Fruit fly (Drosophila melanogaster): Measurements from ENCODE around the gene rost.
A peak's percentile ranks its signal among the peaks of the same experiment; 100 is the strongest.

rost gene

dm6 chr2L:8984614-8985318 is 4.6 kb downstream of the rost start, which contains the start of gene CG13101 (continued):
- TF ChIP-seq salr (GFP tag; optimal IDR thresholded peaks at IDR 0.05) (peak; percentile 66 to 94), Hr38 (GFP tag; optimal IDR thresholded peaks at IDR 0.05) (no peak), CG6276 (GFP tag; optimal IDR thresholded peaks at IDR 0.05) (peak; percentile 93), Sox15 (GFP tag; optimal IDR thresholded peaks at IDR 0.05) (peak; percentile 80), ss (GFP tag; optimal IDR thresholded peaks at IDR 0.05) (peak; percentile 86 to 90), CG4318 (GFP tag; optimal IDR thresholded peaks at IDR 0.05) (peak; percentile 82), CG8632 (GFP tag; optimal IDR thresholded peaks at IDR 0.05) (peak; percentile 95), Eip93F (GFP tag; optimal IDR thresholded peaks at IDR 0.05) (peak; percentile 72), Hr4 (GFP tag; optimal IDR thresholded peaks at IDR 0.05) (peak; percentile 83), CG8119 (GFP tag; IDR thresholded peaks at IDR 0.05) (peak; percentile 98), CG10631 (GFP tag; optimal IDR thresholded peaks at IDR 0.05) (peak; percentile 95), CG31627 (GFP tag; optimal IDR thresholded peaks at IDR 0.05) (peak; percentile 95), cyc (GFP tag; optimal IDR thresholded peaks at IDR 0.05) (peak; percentile 96), CG3919 (GFP tag; optimal IDR thresholded peaks at IDR 0.05) (peak; percentile 98), vri (GFP tag; optimal IDR thresholded peaks at IDR 0.05) (peak; percentile 95), Ets96B (tag; optimal IDR thresholded peaks at IDR 0.05) (peak; percentile 86), Hr39 (GFP tag; optimal IDR thresholded peaks at IDR 0.05) (peak; percentile 91), dsx (GFP tag; optimal IDR thresholded peaks at IDR 0.05; ENCODE audit: poor library complexity, severe bottlenecking) (peak; percentile 94), OdsH (GFP tag; optimal IDR thresholded peaks at IDR 0.05) (peak; percentile 96), CG8319 (GFP tag; optimal IDR thresholded peaks at IDR 0.05) (peak; percentile 88), spab (GFP tag; optimal IDR thresholded peaks at IDR 0.05) (peak; percentile 91), Eip75B (GFP tag; optimal IDR thresholded peaks at IDR 0.05) (peak; percentile 91), CG16779 (tag; optimal IDR thresholded peaks at IDR 0.05) (peak; percentile 76), CG3032 (tag; optimal IDR thresholded peaks at IDR 0.05) (peak; percentile 93), topi (GFP tag; optimal IDR thresholded peaks at IDR 0.05) (peak; percentile 97), CG34406 (GFP tag; optimal IDR thresholded peaks at IDR 0.05) (peak; percentile 96), Sox102F (GFP tag; optimal IDR thresholded peaks at IDR 0.05) (peak; percentile 94), CG15336 (GFP tag; IDR thresholded peaks at IDR 0.05) (peak; percentile 98), fkh (GFP tag; optimal IDR thresholded peaks at IDR 0.05) (peak; percentile 87), CG6808 (GFP tag; optimal IDR thresholded peaks at IDR 0.05) (peak; percentile 88), CG10669 (GFP tag; optimal IDR thresholded peaks at IDR 0.05) (peak; percentile 90), achi (GFP tag; optimal IDR thresholded peaks at IDR 0.05) (peak; percentile 96), fd85E (GFP tag; optimal IDR thresholded peaks at IDR 0.05) (peak; percentile 77), CG32006 (GFP tag; optimal IDR thresholded peaks at IDR 0.05) (peak; percentile 94)

- TF ChIP-seq Hr38 (GFP tag; optimal IDR thresholded peaks at IDR 0.05) (no peak), fkh (GFP tag; optimal IDR thresholded peaks at IDR 0.05) (peak; percentile 47), Eip78C (GFP tag) (peak; percentile 15)
Measured at dm6 chr2L:8982584-8983302, 6.6 kb downstream of the rost start.

dm6 chr2L:8980359-8980758 is 9.0 kb downstream of the rost start, which contains the start of gene CG18662:
CG18662 (plus strand) TSS chr2L:8980659.
- no peak for TF ChIP-seq achi (GFP tag; optimal IDR thresholded peaks at IDR 0.05)
- no peak for TF ChIP-seq Hr39 (GFP tag; optimal IDR thresholded peaks at IDR 0.05)
- no peak for TF ChIP-seq CG3032 (tag; optimal IDR thresholded peaks at IDR 0.05)
- TF ChIP-seq CG6854 (GFP tag; optimal IDR thresholded peaks at IDR 0.05): no peak
- TF ChIP-seq ss (GFP tag; optimal IDR thresholded peaks at IDR 0.05): no peak
- no peak for TF ChIP-seq Eip78C (GFP tag)
- no peak for TF ChIP-seq fd59A (GFP tag; optimal IDR thresholded peaks at IDR 0.05)
- no peak for TF ChIP-seq CG8319 (GFP tag; optimal IDR thresholded peaks at IDR 0.05)
- no peak for TF ChIP-seq Met (GFP tag; optimal IDR thresholded peaks at IDR 0.05)
- TF ChIP-seq Sox15 (GFP tag; optimal IDR thresholded peaks at IDR 0.05): no peak
- TF ChIP-seq CG11762 (GFP tag; optimal IDR thresholded peaks at IDR 0.05; ENCODE audit: insufficient read depth): no peak
- no peak for TF ChIP-seq spab (GFP tag; optimal IDR thresholded peaks at IDR 0.05)
- no peak for TF ChIP-seq CG32006 (GFP tag; optimal IDR thresholded peaks at IDR 0.05)
- no peak for TF ChIP-seq Lpt (GFP tag; optimal IDR thresholded peaks at IDR 0.05)
- no peak for TF ChIP-seq svp (GFP tag)
- TF ChIP-seq CG15336 (GFP tag; IDR thresholded peaks at IDR 0.05): no peak
- TF ChIP-seq CG1621 (tag; optimal IDR thresholded peaks at IDR 0.05): no peak
- no peak for TF ChIP-seq net (GFP tag; optimal IDR thresholded peaks at IDR 0.05)

Data from whole organism, prepupa.